Fruit fly (Drosophila melanogaster) whole organism: ENCODE results near the gene CG17652.

ENCODE experiments used
- CG8478 ChIP-seq: fragments of >200 bp; optimal IDR thresholded peaks from 2 replicates; lab custom pipeline; 2018; ENCODE audit warnings: inconsistent platforms
- Dll ChIP-seq: fragments of >200 bp; optimal IDR thresholded peaks from 2 replicates; lab custom pipeline; 2017
- EcR ChIP-seq, 2 experiments: fragments of >200 bp; optimal IDR thresholded peaks; 2 replicates each; lab custom pipeline; 2017; ENCODE audit warnings: missing biosample characterization in 2 of 2, missing genetic modification characterization in 2 of 2, missing genetic modification reagents in 2 of 2
- pan ChIP-seq: fragments of >200 bp; optimal IDR thresholded peaks from 2 replicates; lab custom pipeline; 2017
- psq ChIP-seq: fragments of >200 bp; optimal IDR thresholded peaks from 2 replicates; lab custom pipeline; 2017
- usp ChIP-seq: fragments of >200 bp; optimal IDR thresholded peaks from 2 replicates; lab custom pipeline; 2017; ENCODE audit warnings: missing biosample characterization, missing genetic modification characterization, mixed read lengths

The CG17652 gene

dm6 chr2L:1732189-1732588 is at the start of gene CG17652, which contains the start of gene CG17646:
CG17652 (minus strand) TSS chr2L:1732356.
CG17646 (plus strand) TSS chr2L:1732524.
- no peak for TF ChIP-seq usp (GFP tag; lab: Kevin White, UChicago)
- no peak for TF ChIP-seq EcR (GFP tag; optimal IDR thresholded peaks at IDR 0.05; lab: Kevin White, UChicago)
- no peak for TF ChIP-seq Dll (lab: Kevin White, UChicago)
- no peak for TF ChIP-seq CG8478 (lab: Kevin White, UChicago)
- TF ChIP-seq pan (lab: Kevin White, UChicago), result no peak
- TF ChIP-seq psq (lab: Kevin White, UChicago), result no peak

- TF ChIP-seq pan (lab: Kevin White, UChicago), result no peak
- TF ChIP-seq EcR (GFP tag; optimal IDR thresholded peaks at IDR 0.05; lab: Kevin White, UChicago), result no peak
- no peak for TF ChIP-seq usp (GFP tag; lab: Kevin White, UChicago)
- no peak for TF ChIP-seq Dll (lab: Kevin White, UChicago)
- TF ChIP-seq CG8478 (lab: Kevin White, UChicago), result no peak
- TF ChIP-seq psq (lab: Kevin White, UChicago), result no peak
Observed at dm6 chr2L:1758853-1759252, 26.7 kb upstream of the CG17652 start, which contains the start of gene CG17650. CG17650 (minus strand) TSS chr2L:1759093.

- no peak for TF ChIP-seq psq (lab: Kevin White, UChicago)
Observed at dm6 chr2L:1756351-1756750, 24.2 kb upstream of the CG17652 start, which contains the start of gene Gr22f. Gr22f (minus strand) TSS chr2L:1756451.

dm6 chr2L:1751953-1752352 is 19.8 kb upstream of the CG17652 start, which contains the start of the genes CG17712 and CG17648:
CG17712 (minus strand) TSS chr2L:1752122.
CG17648 (plus strand) TSS chr2L:1752308.
- TF ChIP-seq Dll (lab: Kevin White, UChicago) (no peak), usp (GFP tag; lab: Kevin White, UChicago) (no peak), CG8478 (lab: Kevin White, UChicago) (no peak), psq (lab: Kevin White, UChicago) (no peak), pan (lab: Kevin White, UChicago) (no peak), EcR (GFP tag; optimal IDR thresholded peaks at IDR 0.05; lab: Kevin White, UChicago) (no peak)

dm6 chr2L:1748410-1748809 is 16.3 kb upstream of the CG17652 start:
- TF ChIP-seq EcR (GFP tag; optimal IDR thresholded peaks at IDR 0.05; lab: Kevin White, UChicago) (no peak), Dll (lab: Kevin White, UChicago) (no peak), pan (lab: Kevin White, UChicago) (no peak)

dm6 chr2L:1743800-1744199 is 11.6 kb upstream of the CG17652 start:
- TF ChIP-seq psq (lab: Kevin White, UChicago) (no peak), usp (GFP tag; lab: Kevin White, UChicago) (no peak), pan (lab: Kevin White, UChicago) (no peak), CG8478 (lab: Kevin White, UChicago) (no peak), EcR (GFP tag; optimal IDR thresholded peaks at IDR 0.05; lab: Kevin White, UChicago) (no peak), Dll (lab: Kevin White, UChicago) (no peak)

dm6 chr2L:1740095-1740494 is 7.9 kb upstream of the CG17652 start:
- TF ChIP-seq usp (GFP tag; lab: Kevin White, UChicago) (no peak), CG8478 (lab: Kevin White, UChicago) (no peak), psq (lab: Kevin White, UChicago) (no peak), Dll (lab: Kevin White, UChicago) (no peak), EcR (GFP tag; optimal IDR thresholded peaks at IDR 0.05; lab: Kevin White, UChicago) (no peak), pan (lab: Kevin White, UChicago) (no peak)

dm6 chr2L:1738054-1738453 is 5.9 kb upstream of the CG17652 start:
- TF ChIP-seq CG8478 (lab: Kevin White, UChicago), result no peak
- no peak for TF ChIP-seq usp (GFP tag; lab: Kevin White, UChicago)
- no peak for TF ChIP-seq Dll (lab: Kevin White, UChicago)
- no peak for TF ChIP-seq psq (lab: Kevin White, UChicago)
- TF ChIP-seq EcR (GFP tag; optimal IDR thresholded peaks at IDR 0.05; lab: Kevin White, UChicago), result no peak
- no peak for TF ChIP-seq pan (lab: Kevin White, UChicago)

dm6 chr2L:1737057-1737581 is 5.0 kb upstream of the CG17652 start:
- no peak for TF ChIP-seq psq (lab: Kevin White, UChicago)
- peak; percentile 49 for TF ChIP-seq pan (lab: Kevin White, UChicago)
- no peak for TF ChIP-seq CG8478 (lab: Kevin White, UChicago)
- no peak for TF ChIP-seq EcR (GFP tag; optimal IDR thresholded peaks at IDR 0.05; lab: Kevin White, UChicago)
- no peak for TF ChIP-seq usp (GFP tag; lab: Kevin White, UChicago)

dm6 chr2L:1735133-1735532 is 3.0 kb upstream of the CG17652 start:
- TF ChIP-seq EcR (GFP tag; optimal IDR thresholded peaks at IDR 0.05; lab: Kevin White, UChicago), result no peak
- no peak for TF ChIP-seq Dll (lab: Kevin White, UChicago)
- no peak for TF ChIP-seq usp (GFP tag; lab: Kevin White, UChicago)
- TF ChIP-seq pan (lab: Kevin White, UChicago), result no peak
- no peak for TF ChIP-seq CG8478 (lab: Kevin White, UChicago)
- no peak for TF ChIP-seq psq (lab: Kevin White, UChicago)

- TF ChIP-seq EcR (GFP tag; optimal IDR thresholded peaks at IDR 0.05; lab: Kevin White, UChicago) (peak in 1 of 2 experiments; percentile 53), psq (lab: Kevin White, UChicago) (no peak)
Observed at dm6 chr2L:1733155-1733813, 1.1 kb upstream of the CG17652 start.

dm6 chr2L:1730914-1731313 is 1.2 kb downstream of the CG17652 start:
- no peak for TF ChIP-seq Dll (lab: Kevin White, UChicago)
- TF ChIP-seq EcR (GFP tag; optimal IDR thresholded peaks at IDR 0.05; lab: Kevin White, UChicago), result no peak
- TF ChIP-seq CG8478 (lab: Kevin White, UChicago), result no peak
- no peak for TF ChIP-seq usp (GFP tag; lab: Kevin White, UChicago)
- no peak for TF ChIP-seq psq (lab: Kevin White, UChicago)
- TF ChIP-seq pan (lab: Kevin White, UChicago), result no peak
